Fruit fly (Drosophila melanogaster) Kc167 (cell line): ENCODE data around the gene Or7a.

ENCODE experiments used
- Myc ChIP-seq: fragments of >200 bp; optimal IDR thresholded peaks from 2 replicates; lab custom pipeline; 2017; ENCODE audit warnings: missing external identifiers
- Sin3A ChIP-seq: fragments of >200 bp; optimal IDR thresholded peaks from 2 replicates; lab custom pipeline; 2018; ENCODE audit warnings: missing external identifiers
- h ChIP-seq: fragments of >200 bp; optimal IDR thresholded peaks from 3 replicates; lab custom pipeline; 2018; ENCODE audit warnings: missing external identifiers
- insv ChIP-seq: fragments of >200 bp; optimal IDR thresholded peaks from 3 replicates; lab custom pipeline; 2018; ENCODE audit warnings: missing external identifiers
- psq ChIP-seq: fragments of >200 bp; optimal IDR thresholded peaks from 2 replicates; lab custom pipeline; 2017; ENCODE audit warnings: missing external identifiers
- ttk ChIP-seq: sonication (Bioruptor generic); optimal IDR thresholded peaks from 2 replicates; lab custom pipeline; 2017; ENCODE audit warnings: missing external identifiers

Gene Or7a

dm6 chrX:8196157-8196526 is 30.6 kb upstream of the Or7a start:
- TF ChIP-seq h (lab: Kevin White, UChicago) (no peak), Myc (lab: Kevin White, UChicago) (no peak)

dm6 chrX:8195449-8196156 is 30.1 kb upstream of the Or7a start:
- TF ChIP-seq Myc (lab: Kevin White, UChicago) (no peak), insv (lab: Kevin White, UChicago) (no peak), psq (lab: Kevin White, UChicago) (no peak), Sin3A (lab: Kevin White, UChicago) (no peak), ttk (lab: Kevin White, UChicago) (no peak), h (lab: Kevin White, UChicago) (no peak)

- TF ChIP-seq h (lab: Kevin White, UChicago) (no peak), ttk (lab: Kevin White, UChicago) (no peak), insv (lab: Kevin White, UChicago) (no peak), Sin3A (lab: Kevin White, UChicago) (no peak), psq (lab: Kevin White, UChicago) (no peak), Myc (lab: Kevin White, UChicago) (no peak)
Observed at dm6 chrX:8194559-8194958, 29.1 kb upstream of the Or7a start.

dm6 chrX:8193017-8193556 is 27.6 kb upstream of the Or7a start:
- TF ChIP-seq insv (lab: Kevin White, UChicago) (no peak), psq (lab: Kevin White, UChicago) (no peak), ttk (lab: Kevin White, UChicago) (no peak), Myc (lab: Kevin White, UChicago) (no peak), h (lab: Kevin White, UChicago) (no peak), Sin3A (lab: Kevin White, UChicago) (no peak)

dm6 chrX:8192191-8192590 is 26.7 kb upstream of the Or7a start:
- TF ChIP-seq Myc (lab: Kevin White, UChicago) (no peak), ttk (lab: Kevin White, UChicago) (no peak), insv (lab: Kevin White, UChicago) (no peak), psq (lab: Kevin White, UChicago) (no peak)

- TF ChIP-seq Sin3A (lab: Kevin White, UChicago) (no peak), Myc (lab: Kevin White, UChicago) (no peak), h (lab: Kevin White, UChicago) (no peak), ttk (lab: Kevin White, UChicago) (no peak), psq (lab: Kevin White, UChicago) (no peak), insv (lab: Kevin White, UChicago) (no peak)
Observed at dm6 chrX:8179858-8180257, 14.3 kb upstream of the Or7a start.

dm6 chrX:8178989-8179388 is 13.5 kb upstream of the Or7a start:
- TF ChIP-seq psq (lab: Kevin White, UChicago) (no peak), h (lab: Kevin White, UChicago) (no peak)

dm6 chrX:8178165-8178955 is 12.9 kb upstream of the Or7a start, which contains the start of gene sdt:
TSS of gene sdt (plus strand) at chrX:8178549.
- no peak for TF ChIP-seq insv (lab: Kevin White, UChicago)
- no peak for TF ChIP-seq psq (lab: Kevin White, UChicago)
- TF ChIP-seq Sin3A (lab: Kevin White, UChicago) = no peak
- no peak for TF ChIP-seq Myc (lab: Kevin White, UChicago)
- TF ChIP-seq ttk (lab: Kevin White, UChicago) = no peak
- no peak for TF ChIP-seq h (lab: Kevin White, UChicago)

- TF ChIP-seq Sin3A (lab: Kevin White, UChicago) (no peak), Myc (lab: Kevin White, UChicago) (no peak), h (lab: Kevin White, UChicago) (no peak), psq (lab: Kevin White, UChicago) (no peak), insv (lab: Kevin White, UChicago) (no peak), ttk (lab: Kevin White, UChicago) (no peak)
Observed at dm6 chrX:8177742-8178141, 12.2 kb upstream of the Or7a start.

dm6 chrX:8177030-8177349 is 11.5 kb upstream of the Or7a start, which contains the start of gene slpr:
TSS of gene slpr (minus strand) at chrX:8177185.
- TF ChIP-seq psq (lab: Kevin White, UChicago) = no peak
- TF ChIP-seq Myc (lab: Kevin White, UChicago) = no peak
- TF ChIP-seq ttk (lab: Kevin White, UChicago) = no peak
- TF ChIP-seq insv (lab: Kevin White, UChicago) = no peak
- no peak for TF ChIP-seq Sin3A (lab: Kevin White, UChicago)

dm6 chrX:8176291-8177029 is 11.0 kb upstream of the Or7a start:
- TF ChIP-seq insv (lab: Kevin White, UChicago) = no peak
- no peak for TF ChIP-seq Myc (lab: Kevin White, UChicago)
- TF ChIP-seq psq (lab: Kevin White, UChicago) = no peak
- no peak for TF ChIP-seq ttk (lab: Kevin White, UChicago)
- TF ChIP-seq h (lab: Kevin White, UChicago) = no peak
- no peak for TF ChIP-seq Sin3A (lab: Kevin White, UChicago)
